Fruit fly (Drosophila melanogaster) whole organism, embryonic: ENCODE data around the gene Nepl21.

Experiments
- CG17186 ChIP-seq: fragments of 200-800 bp; sonication (Bioruptor generic); optimal IDR thresholded peaks from 3 replicates; lab custom pipeline; 2017; ENCODE audit warnings: missing biosample characterization, missing genetic modification reagents, missing genetic modification characterization
- CG2875 ChIP-seq: fragments of 200-800 bp; sonication (Bioruptor generic); optimal IDR thresholded peaks from 2 replicates; lab custom pipeline; 2017; ENCODE audit warnings: missing biosample characterization, mild to moderate bottlenecking, missing genetic modification characterization, missing genetic modification reagents
- CG3065 ChIP-seq: fragments of 200-800 bp; sonication (Bioruptor generic); optimal IDR thresholded peaks from 2 replicates; lab custom pipeline; 2016; ENCODE audit warnings: missing biosample characterization, missing genetic modification characterization
- CG9797 ChIP-seq: fragments of 200-800 bp; sonication (Bioruptor generic); optimal IDR thresholded peaks from 3 replicates; lab custom pipeline; 2018; ENCODE audit warnings: missing biosample characterization, mild to moderate bottlenecking, missing genetic modification characterization
- D19B ChIP-seq: fragments of 200-800 bp; sonication (Bioruptor generic); optimal IDR thresholded peaks from 2 replicates; lab custom pipeline; 2017; ENCODE audit warnings: missing biosample characterization, mild to moderate bottlenecking, missing genetic modification characterization
- HLH3B ChIP-seq: fragments of 200-800 bp; sonication (Bioruptor generic); IDR thresholded peaks from 2 replicates; pipeline ENCODE4 v1.3.6; 2022; ENCODE audit warnings: missing biosample characterization, missing genetic modification characterization
- chn ChIP-seq: fragments of 200-800 bp; sonication (Bioruptor generic); optimal IDR thresholded peaks from 2 replicates; lab custom pipeline; 2016; ENCODE audit warnings: missing biosample characterization, missing genetic modification characterization
- croc ChIP-seq: fragments of 200-800 bp; sonication (Bioruptor generic); conservative IDR thresholded peaks from 3 replicates; pipeline ENCODE4 v1.3.6; 2022; ENCODE audit warnings: missing biosample characterization, missing genetic modification characterization
- da ChIP-seq: fragments of 200-800 bp; sonication (Bioruptor generic); optimal IDR thresholded peaks from 2 replicates; lab custom pipeline; 2016; ENCODE audit warnings: missing biosample characterization, missing genetic modification characterization
- mld ChIP-seq: fragments of 200-800 bp; sonication (Bioruptor generic); IDR thresholded peaks from 3 replicates; pipeline ENCODE4 v1.3.6; 2022; ENCODE audit warnings: missing biosample characterization, missing genetic modification characterization; ENCODE audit not compliant: partially characterized antibody
- repo ChIP-seq: fragments of 200-800 bp; sonication (Bioruptor generic); optimal IDR thresholded peaks from 2 replicates; lab custom pipeline; 2016; ENCODE audit warnings: missing biosample characterization, missing genetic modification characterization

dm6 chr3R:28886813-28887212 lies 3.3 kb downstream of the Nepl21 start:
- TF ChIP-seq mld (GFP tag; lab: Robert Waterston, UW) (no peak), HLH3B (GFP tag; lab: Robert Waterston, UW) (no peak), da (no peak), croc (GFP tag; lab: Robert Waterston, UW) (no peak), repo (GFP tag; lab: Kevin White, UChicago) (no peak), CG9797 (no peak), CG3065 (GFP tag; lab: Kevin White, UChicago) (no peak), D19B (GFP tag; lab: Kevin White, UChicago) (no peak), chn (GFP tag; lab: Kevin White, UChicago) (no peak), CG17186 (GFP tag; lab: Kevin White, UChicago) (no peak), CG2875 (no peak)
